Fruit fly (Drosophila melanogaster): ENCODE measurements around the gene fax.

fax gene

DNA sequence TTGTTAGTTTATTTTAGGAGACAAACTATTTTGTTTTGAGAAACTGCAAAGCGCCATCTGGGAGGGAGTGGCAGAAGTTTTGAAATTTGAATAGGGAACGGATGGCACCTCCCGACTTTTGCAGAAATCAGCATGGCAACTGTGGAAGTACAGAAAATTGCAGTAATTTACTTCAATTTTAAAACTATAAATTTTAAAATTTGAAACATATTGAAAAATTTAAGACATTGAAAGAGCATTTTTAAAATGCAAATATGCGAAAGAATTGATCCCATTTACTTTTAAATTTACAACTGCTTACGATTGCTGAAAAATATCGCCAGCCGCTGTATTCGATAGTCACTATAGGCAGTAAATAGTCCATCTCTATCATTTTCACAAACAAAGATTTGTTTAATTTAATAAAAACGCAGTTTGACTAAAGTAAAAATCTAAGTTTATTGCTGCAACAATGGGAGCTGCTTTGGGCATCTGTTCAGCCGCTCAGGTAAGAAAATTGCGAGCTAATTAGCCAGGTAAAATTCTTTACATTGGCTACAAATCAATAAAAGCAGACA lies 844 bp upstream of the fax start, which contains the start of gene Serinc (continued):
- TF ChIP-seq CG14441 (GFP tag; IDR thresholded peaks at IDR 0.05) (peak; percentile 52; the same call in 1 of the 2 replicates), CG4707 (GFP tag; optimal IDR thresholded peaks at IDR 0.05) (no peak), HmgZ (tag; optimal IDR thresholded peaks at IDR 0.05) (peak; percentile 82), fru (optimal IDR thresholded peaks at IDR 0.05) (no peak), MESR4 (GFP tag; optimal IDR thresholded peaks at IDR 0.05) (peak; percentile 73), Ssrp (tag; optimal IDR thresholded peaks at IDR 0.05) (peak; percentile 27), CG2199 (GFP tag; IDR thresholded peaks at IDR 0.05) (no peak), unpg (GFP tag; optimal IDR thresholded peaks at IDR 0.05) (no peak), chn (GFP tag; optimal IDR thresholded peaks at IDR 0.05) (peak; percentile 58), CG6683 (GFP tag; optimal IDR thresholded peaks at IDR 0.05) (peak; percentile 32), sens-2 (GFP tag; IDR thresholded peaks at IDR 0.05) (no peak), vfl (GFP tag; optimal IDR thresholded peaks at IDR 0.05) (peak; percentile 59), tx (GFP tag; optimal IDR thresholded peaks at IDR 0.05) (peak; percentile 37), insv (GFP tag; optimal IDR thresholded peaks at IDR 0.05) (peak in 1 of 2 experiments; percentile 59), CG31388 (GFP tag; optimal IDR thresholded peaks at IDR 0.05) (peak; percentile 17), dmrt11E (tag; optimal IDR thresholded peaks at IDR 0.05) (peak; percentile 40), Lhr (GFP tag; optimal IDR thresholded peaks at IDR 0.05) (peak; percentile 86), Atf-2 (GFP tag; optimal IDR thresholded peaks at IDR 0.05) (peak; percentile 53), vvl (GFP tag; IDR thresholded peaks at IDR 0.05) (peak; percentile 76; the same call in 1 of the 2 replicates), CG33213 (GFP tag; optimal IDR thresholded peaks at IDR 0.05) (peak; percentile 67), hkb (optimal IDR thresholded peaks at IDR 0.05) (no peak), hkb (GFP tag; IDR thresholded peaks at IDR 0.05) (no peak; the same call in 1 of the 2 replicates), CG15479 (GFP tag; optimal IDR thresholded peaks at IDR 0.05) (no peak), oc (tag; optimal IDR thresholded peaks at IDR 0.05) (no peak), mld (GFP tag; IDR thresholded peaks at IDR 0.05; ENCODE audit: partially characterized antibody) (peak; percentile 95), MBD-R2 (GFP tag; IDR thresholded peaks at IDR 0.05) (peak; percentile 78), CG7928 (GFP tag; optimal IDR thresholded peaks at IDR 0.05) (peak; percentile 35), CG14667 (GFP tag; IDR thresholded peaks at IDR 0.05) (0 out of 2 replicates have a peak, but pooled peaks have one; percentile 21), Camta (GFP tag; optimal IDR thresholded peaks at IDR 0.05) (peak; percentile 54), klu (GFP tag; IDR thresholded peaks at IDR 0.05) (no peak), CG13296 (GFP tag; optimal IDR thresholded peaks at IDR 0.05) (peak; percentile 35), Dp (GFP tag; optimal IDR thresholded peaks at IDR 0.05) (peak; percentile 59), ara (GFP tag; IDR thresholded peaks at IDR 0.05) (peak; percentile 44; the same call in 1 of the 2 replicates), CG15601 (tag; optimal IDR thresholded peaks at IDR 0.05) (peak; percentile 74), row (GFP tag; IDR thresholded peaks at IDR 0.05) (peak; percentile 81), B-H1 (GFP tag; IDR thresholded peaks at IDR 0.05) (no peak), Rfx (GFP tag; IDR thresholded peaks at IDR 0.05) (0 out of 2 replicates have a peak, but pooled peaks have one; percentile 71), CHES-1-like (GFP tag; optimal IDR thresholded peaks at IDR 0.05) (peak; percentile 69), abd-A (tag; optimal IDR thresholded peaks at IDR 0.05) (no peak), Antp (GFP tag; optimal IDR thresholded peaks at IDR 0.05) (peak; percentile 47), Atf3 (GFP tag; optimal IDR thresholded peaks at IDR 0.05) (peak; percentile 52), sim (GFP tag; IDR thresholded peaks at IDR 0.05) (no peak), Atf6 (GFP tag; IDR thresholded peaks at IDR 0.05) (0 out of 2 replicates have a peak, but pooled peaks have one; percentile 9), shn (GFP tag; optimal IDR thresholded peaks at IDR 0.05) (peak; percentile 46), Jarid2 (GFP tag; optimal IDR thresholded peaks at IDR 0.05) (no peak), CG12219 (GFP tag; optimal IDR thresholded peaks at IDR 0.05) (no peak), CG16779 (GFP tag; IDR thresholded peaks at IDR 0.05) (no peak), ro (GFP tag; IDR thresholded peaks at IDR 0.05) (no peak), CG15073 (GFP tag; optimal IDR thresholded peaks at IDR 0.05) (no peak), NC2α (GFP tag; optimal IDR thresholded peaks at IDR 0.05) (no peak), corto (GFP tag; optimal IDR thresholded peaks at IDR 0.05) (no peak)

Measured in whole organism, embryonic.